Fruit fly (Drosophila melanogaster) whole organism, embryonic: ENCODE results near the gene CG12035.
A peak's percentile ranks its signal among the peaks of the same experiment; 100 is the strongest.

Source experiments
- BEAF-32 ChIP-seq: fragments of 200-800 bp; sonication (Bioruptor generic); optimal IDR thresholded peaks from 3 replicates; lab custom pipeline; 2017; ENCODE audit warnings: missing biosample characterization, missing genetic modification characterization, mild to moderate bottlenecking, moderate library complexity, missing genetic modification reagents
- CG10543 ChIP-seq: fragments of 200-800 bp; sonication (Bioruptor generic); optimal IDR thresholded peaks from 3 replicates; lab custom pipeline; 2017; ENCODE audit warnings: missing biosample characterization, mild to moderate bottlenecking, missing genetic modification characterization, moderate library complexity
- CG11093 ChIP-seq: fragments of 200-800 bp; sonication (Bioruptor generic); IDR thresholded peaks from 3 replicates; pipeline ENCODE4 v1.3.6; 2022; ENCODE audit warnings: missing biosample characterization, missing genetic modification characterization
- CG17328 ChIP-seq: fragments of 200-800 bp; sonication (Bioruptor generic); IDR thresholded peaks from 2 replicates; pipeline ENCODE4 v1.3.6; 2022; ENCODE audit warnings: missing biosample characterization, missing genetic modification characterization
- CG17361 ChIP-seq: fragments of 200-800 bp; sonication (Bioruptor generic); IDR thresholded peaks from 3 replicates; pipeline ENCODE4 v1.3.6; 2022; ENCODE audit warnings: missing biosample characterization, missing genetic modification characterization
- CG18619 ChIP-seq: fragments of 200-800 bp; sonication (Bioruptor generic); optimal IDR thresholded peaks from 3 replicates; lab custom pipeline; 2017; ENCODE audit warnings: missing biosample characterization, mild to moderate bottlenecking, missing genetic modification characterization
- CG3847 ChIP-seq: fragments of 200-800 bp; sonication (Bioruptor generic); IDR thresholded peaks from 2 replicates; pipeline ENCODE4 v1.3.6; 2022; ENCODE audit warnings: missing biosample characterization, missing genetic modification characterization
- CG43689 ChIP-seq: fragments of 200-800 bp; sonication (Bioruptor generic); IDR thresholded peaks from 2 replicates; pipeline ENCODE4 v1.3.6; 2022; ENCODE audit warnings: missing biosample characterization, missing genetic modification characterization
- CG4730 ChIP-seq: fragments of 200-800 bp; sonication (Bioruptor generic); IDR thresholded peaks from 2 replicates; pipeline ENCODE4 v1.3.6; 2022; ENCODE audit warnings: missing biosample characterization, missing genetic modification characterization
- CG5245 ChIP-seq: fragments of 200-800 bp; sonication (Bioruptor generic); optimal IDR thresholded peaks from 3 replicates; lab custom pipeline; 2016; ENCODE audit warnings: missing biosample characterization, missing genetic modification characterization
- D19B ChIP-seq: fragments of 200-800 bp; sonication (Bioruptor generic); optimal IDR thresholded peaks from 2 replicates; lab custom pipeline; 2017; ENCODE audit warnings: missing biosample characterization, mild to moderate bottlenecking, missing genetic modification characterization
- Dfd ChIP-seq, 2 experiments: fragments of >200 bp; optimal IDR thresholded peaks; 2 replicates each; lab custom pipeline; 2017; ENCODE audit warnings: missing biosample characterization in 2 of 2, missing genetic modification characterization in 2 of 2
- Dip2 ChIP-seq: fragments of 200-800 bp; sonication (Bioruptor generic); IDR thresholded peaks from 2 replicates; pipeline ENCODE4 v1.3.6; 2022; ENCODE audit warnings: missing biosample characterization, missing genetic modification characterization
- Dll ChIP-seq: fragments of 200-800 bp; sonication (Bioruptor generic); IDR thresholded peaks from 4 replicates; pipeline ENCODE4 v1.3.6; 2022; ENCODE audit warnings: missing biosample characterization, missing genetic modification characterization; ENCODE audit not compliant: partially characterized antibody
- Dref ChIP-seq: fragments of 200-800 bp; sonication (Bioruptor generic); IDR thresholded peaks from 2 replicates; pipeline ENCODE4 v1.3.6; 2022; ENCODE audit warnings: missing biosample characterization, missing genetic modification characterization
- ERR ChIP-seq: fragments of 200-800 bp; sonication (Bioruptor generic); optimal IDR thresholded peaks from 2 replicates; lab custom pipeline; 2016; ENCODE audit warnings: missing biosample characterization, missing genetic modification characterization
- HHEX ChIP-seq: fragments of 200-800 bp; sonication (Bioruptor generic); optimal IDR thresholded peaks from 3 replicates; lab custom pipeline; 2017; ENCODE audit warnings: missing biosample characterization, mild to moderate bottlenecking, missing genetic modification characterization, missing genetic modification reagents
- Hey ChIP-seq: fragments of 200-800 bp; sonication (Bioruptor generic); optimal IDR thresholded peaks from 3 replicates; lab custom pipeline; 2018; ENCODE audit warnings: missing biosample characterization, mild to moderate bottlenecking, missing genetic modification characterization
- Lhr ChIP-seq: fragments of 200-800 bp; sonication (Bioruptor generic); optimal IDR thresholded peaks from 3 replicates; lab custom pipeline; 2017; ENCODE audit warnings: mild to moderate bottlenecking, missing biosample characterization, missing genetic modification reagents, missing genetic modification characterization
- Lpt ChIP-seq: fragments of >200 bp; optimal IDR thresholded peaks from 2 replicates; lab custom pipeline; 2018; ENCODE audit warnings: missing biosample characterization, missing genetic modification characterization
- MBD-R2 ChIP-seq: fragments of 200-800 bp; sonication (Bioruptor generic); IDR thresholded peaks from 2 replicates; pipeline ENCODE4 v1.3.6; 2022; ENCODE audit warnings: missing biosample characterization, missing genetic modification characterization
- NK7.1 ChIP-seq: fragments of 200-800 bp; sonication (Bioruptor generic); optimal IDR thresholded peaks from 3 replicates; lab custom pipeline; 2016; ENCODE audit warnings: missing biosample characterization, missing genetic modification characterization
- Ptx1 ChIP-seq: fragments of 200-800 bp; sonication (Bioruptor generic); IDR thresholded peaks from 2 replicates; pipeline ENCODE4 v1.3.6; 2022; ENCODE audit warnings: missing biosample characterization, missing genetic modification characterization
- Sox102F ChIP-seq: fragments of 200-800 bp; sonication (Bioruptor generic); optimal IDR thresholded peaks from 2 replicates; lab custom pipeline; 2018; ENCODE audit warnings: missing biosample characterization, mild to moderate bottlenecking, missing genetic modification characterization, moderate library complexity
- Xbp1 ChIP-seq: fragments of 200-800 bp; sonication (Bioruptor generic); optimal IDR thresholded peaks from 3 replicates; lab custom pipeline; 2016; ENCODE audit warnings: missing biosample characterization, mild to moderate bottlenecking, missing genetic modification characterization
- Xrp1 ChIP-seq: fragments of 200-800 bp; sonication (Bioruptor generic); IDR thresholded peaks from 2 replicates; pipeline ENCODE4 v1.3.6; 2022; ENCODE audit warnings: missing biosample characterization, missing genetic modification characterization
- ab ChIP-seq: fragments of 200-800 bp; sonication (Bioruptor generic); optimal IDR thresholded peaks from 2 replicates; lab custom pipeline; 2016; ENCODE audit warnings: missing biosample characterization, missing genetic modification characterization
- al ChIP-seq: fragments of 200-800 bp; sonication (Bioruptor generic); IDR thresholded peaks from 2 replicates; pipeline ENCODE4 v1.3.6; 2022; ENCODE audit warnings: missing biosample characterization, missing genetic modification characterization
- amos ChIP-seq: fragments of 200-800 bp; sonication (Bioruptor generic); IDR thresholded peaks from 2 replicates; pipeline ENCODE4 v1.3.6; 2022; ENCODE audit warnings: missing biosample characterization, missing genetic modification characterization; ENCODE audit not compliant: partially characterized antibody
- cas ChIP-seq: fragments of 200-800 bp; sonication (Bioruptor generic); IDR thresholded peaks from 2 replicates; pipeline ENCODE4 v1.3.6; 2022; ENCODE audit warnings: missing biosample characterization, missing genetic modification characterization
- ci ChIP-seq: fragments of 200-800 bp; sonication (Bioruptor generic); IDR thresholded peaks from 3 replicates; pipeline ENCODE4 v1.3.6; 2022; ENCODE audit warnings: missing biosample characterization, missing genetic modification characterization
- dimm ChIP-seq: fragments of 200-800 bp; sonication (Bioruptor generic); IDR thresholded peaks from 2 replicates; pipeline ENCODE4 v1.3.6; 2022; ENCODE audit warnings: missing biosample characterization, missing genetic modification characterization
- en ChIP-seq: fragments of 200-800 bp; sonication (Bioruptor generic); optimal IDR thresholded peaks from 2 replicates; lab custom pipeline; 2016; ENCODE audit warnings: missing biosample characterization, missing genetic modification characterization
- fd96Cb ChIP-seq: fragments of 200-800 bp; sonication (Bioruptor generic); optimal IDR thresholded peaks from 2 replicates; lab custom pipeline; 2018; ENCODE audit warnings: missing biosample characterization, mild to moderate bottlenecking, missing genetic modification characterization, moderate library complexity
- fru ChIP-seq: fragments of >200 bp; optimal IDR thresholded peaks from 2 replicates; lab custom pipeline; 2017
- gcm2 ChIP-seq: fragments of 200-800 bp; sonication (Bioruptor generic); optimal IDR thresholded peaks from 2 replicates; lab custom pipeline; 2016; ENCODE audit warnings: missing biosample characterization, missing genetic modification characterization
- gsb ChIP-seq: fragments of 200-800 bp; sonication (Bioruptor generic); IDR thresholded peaks from 2 replicates; pipeline ENCODE4 v1.3.6; 2022; ENCODE audit warnings: missing biosample characterization, missing genetic modification characterization
- knrl ChIP-seq: fragments of 200-800 bp; sonication (Bioruptor generic); IDR thresholded peaks from 3 replicates; pipeline ENCODE4 v1.3.6; 2022; ENCODE audit warnings: missing biosample characterization, missing genetic modification characterization; ENCODE audit not compliant: partially characterized antibody
- lab ChIP-seq: fragments of 200-800 bp; sonication (Bioruptor generic); optimal IDR thresholded peaks from 3 replicates; lab custom pipeline; 2017; ENCODE audit warnings: missing biosample characterization, missing genetic modification characterization, mild to moderate bottlenecking, moderate library complexity, missing genetic modification reagents
- lola ChIP-seq, 3 experiments: fragments of >200 bp in 2 of 3; fragments of 200-800 bp in 1 of 3; sonication (Bioruptor generic) in 1 of 3; optimal IDR thresholded peaks; 2 replicates each; lab custom pipeline; 2017 to 2019; ENCODE audit warnings: missing biosample characterization in 3 of 3, missing genetic modification characterization in 3 of 3, mild to moderate bottlenecking in 1 of 3, moderate library complexity in 1 of 3
- nerfin-1 ChIP-seq: fragments of 200-800 bp; sonication (Bioruptor generic); optimal IDR thresholded peaks from 3 replicates; lab custom pipeline; 2019; ENCODE audit warnings: missing biosample characterization, mild to moderate bottlenecking, missing genetic modification characterization, moderate library complexity
- oc ChIP-seq: fragments of 200-800 bp; sonication (Bioruptor generic); optimal IDR thresholded peaks from 2 replicates; lab custom pipeline; 2018; ENCODE audit warnings: missing biosample characterization, mild to moderate bottlenecking, missing genetic modification characterization, moderate library complexity
- onecut ChIP-seq: fragments of 200-800 bp; sonication (Bioruptor generic); IDR thresholded peaks from 2 replicates; pipeline ENCODE4 v1.3.6; 2022; ENCODE audit warnings: missing biosample characterization, missing genetic modification characterization
- otp ChIP-seq: fragments of 200-800 bp; sonication (Bioruptor generic); IDR thresholded peaks from 3 replicates; pipeline ENCODE4, ENCODE4 v1.3.6; 2022; ENCODE audit warnings: missing biosample characterization, missing genetic modification characterization
- pb ChIP-seq: fragments of 200-800 bp; sonication (Bioruptor generic); optimal IDR thresholded peaks from 3 replicates; lab custom pipeline; 2016; ENCODE audit warnings: missing biosample characterization, missing genetic modification characterization
- pfk ChIP-seq: fragments of 200-800 bp; sonication (Bioruptor generic); optimal IDR thresholded peaks from 2 replicates; lab custom pipeline; 2018; ENCODE audit warnings: missing biosample characterization, mild to moderate bottlenecking, missing genetic modification characterization, moderate library complexity
- prd ChIP-seq, 3 experiments: fragments of >200 bp in 2 of 3; fragments of 200-800 bp in 1 of 3; sonication (Bioruptor generic) in 1 of 3; optimal IDR thresholded peaks in 2 of 3; IDR thresholded peaks in 1 of 3; 2 replicates in 2 of 3; 3 replicates in 1 of 3; pipeline versions ENCODE4 v1.3.6 to Lab custom; 2017 to 2022; ENCODE audit warnings: missing biosample characterization in 1 of 3, missing genetic modification characterization in 1 of 3
- pros ChIP-seq: fragments of 200-800 bp; sonication (Bioruptor generic); optimal IDR thresholded peaks from 3 replicates; lab custom pipeline; 2019; ENCODE audit warnings: missing biosample characterization, mild to moderate bottlenecking, missing genetic modification characterization, moderate library complexity
- ttk ChIP-seq: fragments of 200-800 bp; sonication (Bioruptor generic); IDR thresholded peaks from 2 replicates; pipeline ENCODE4 v2.1.2; 2022; ENCODE audit warnings: missing biosample characterization, missing genetic modification characterization
- yki ChIP-seq: fragments of >200 bp; optimal IDR thresholded peaks from 3 replicates; lab custom pipeline; 2018
- z ChIP-seq: fragments of 200-800 bp; sonication (Bioruptor generic); IDR thresholded peaks from 3 replicates; pipeline ENCODE4 v1.3.6; 2022; ENCODE audit warnings: missing biosample characterization, missing genetic modification characterization
- zen2 ChIP-seq: fragments of 200-800 bp; sonication (Bioruptor generic); IDR thresholded peaks from 3 replicates; pipeline ENCODE4 v1.3.6; 2022; ENCODE audit warnings: missing biosample characterization, missing genetic modification characterization; ENCODE audit not compliant: partially characterized antibody

The CG12035 gene

DNA sequence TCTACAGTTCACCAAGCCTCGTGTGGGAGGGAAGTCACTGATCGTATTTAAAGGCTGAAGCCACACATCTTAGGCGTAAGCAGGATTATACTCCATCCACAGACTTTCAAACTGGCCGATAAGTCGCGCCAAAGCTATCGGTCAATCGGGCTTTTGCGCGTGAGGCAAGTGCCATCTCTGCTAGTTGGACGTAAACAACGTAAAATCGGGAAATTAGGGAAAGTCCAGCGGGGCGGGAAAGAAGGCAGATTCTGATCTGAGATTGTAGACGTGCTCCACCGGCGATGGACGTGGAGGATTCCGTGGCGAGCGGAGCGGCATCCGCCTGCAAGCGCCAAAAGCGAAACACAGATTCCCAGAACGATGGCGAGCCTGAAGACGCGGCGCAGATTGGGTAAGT, 32.0 kb downstream of the CG12035 start, which contains the start of gene CG8001 (continued):
- TF ChIP-seq CG3847 (no peak), amos (GFP tag; lab: Robert Waterston, UW) (peak; percentile 64; the same call in 1 of the 2 replicates), ab (GFP tag; lab: Kevin White, UChicago) (no peak), Dll (peak; percentile 61; the same call in 3 of the 4 replicates), yki (lab: Kevin White, UChicago) (no peak), ttk (GFP tag; lab: Robert Waterston, UW) (no peak), lab (GFP tag; lab: Kevin White, UChicago) (no peak), NK7.1 (GFP tag; lab: Kevin White, UChicago) (no peak), Ptx1 (no peak), CG5245 (GFP tag; lab: Kevin White, UChicago) (no peak), zen2 (GFP tag; lab: Robert Waterston, UW) (no peak; the same call in none of the 3 replicates), Dip2 (GFP tag; lab: Robert Waterston, UW) (no peak), pb (GFP tag; lab: Kevin White, UChicago) (no peak), dimm (GFP tag; lab: Robert Waterston, UW) (no peak), ERR (GFP tag; lab: Kevin White, UChicago) (no peak), Dfd (GFP tag; optimal IDR thresholded peaks at IDR 0.05; lab: Kevin White, UChicago) (no peak), cas (GFP tag; lab: Robert Waterston, UW) (no peak), prd (optimal IDR thresholded peaks at IDR 0.05; lab: Kevin White, UChicago) (no peak), prd (GFP tag; IDR thresholded peaks at IDR 0.05; lab: Robert Waterston, UW) (no peak), gsb (no peak), pros (GFP tag; lab: Kevin White, UChicago) (no peak), D19B (GFP tag; lab: Kevin White, UChicago) (no peak), en (GFP tag; lab: Kevin White, UChicago) (no peak), pfk (GFP tag; lab: Kevin White, UChicago) (no peak), HHEX (GFP tag; lab: Kevin White, UChicago) (no peak), CG17328 (GFP tag; lab: Robert Waterston, UW) (no peak), z (GFP tag; lab: Robert Waterston, UW) (no peak), Lhr (no peak), nerfin-1 (no peak), onecut (GFP tag; lab: Robert Waterston, UW) (no peak), otp (GFP tag; lab: Robert Waterston, UW) (no peak), Lpt (GFP tag; lab: Kevin White, UChicago) (no peak), Hey (no peak), Xrp1 (GFP tag; lab: Robert Waterston, UW) (no peak), CG10543 (no peak), al (GFP tag; lab: Robert Waterston, UW) (no peak), fd96Cb (tag; lab: Kevin White, UChicago) (no peak), gcm2 (no peak), CG18619 (no peak), CG43689 (GFP tag; lab: Robert Waterston, UW) (no peak), Sox102F (GFP tag; lab: Kevin White, UChicago) (no peak), ci (GFP tag; lab: Robert Waterston, UW) (no peak), fru (no peak), lola (GFP tag; optimal IDR thresholded peaks at IDR 0.05; lab: Kevin White, UChicago) (no peak), CG17361 (no peak), Xbp1 (GFP tag; lab: Kevin White, UChicago) (no peak), CG11093 (GFP tag; lab: Robert Waterston, UW) (no peak), BEAF-32 (GFP tag; lab: Kevin White, UChicago) (peak; percentile 67), Dref (GFP tag; lab: Robert Waterston, UW) (peak; percentile 76), MBD-R2 (GFP tag; lab: Robert Waterston, UW) (peak; percentile 91), knrl (peak; percentile 44; the same call in 2 of the 3 replicates), oc (tag; lab: Kevin White, UChicago) (no peak), CG4730 (GFP tag; lab: Robert Waterston, UW) (no peak)
